Worm (Caenorhabditis elegans) whole organism, young adult: ENCODE data around the gene puf-6.

Experiments used
- attf-5 ChIP-seq: fragments of 200-800 bp; sonication (Bioruptor generic); optimal IDR thresholded peaks from 2 replicates; lab custom pipeline; 2018; ENCODE audit warnings: mild to moderate bottlenecking, missing genetic modification characterization, missing compliant biosample characterization
- bed-1 ChIP-seq: fragments of 200-800 bp; sonication (Bioruptor generic); IDR thresholded peaks from 2 replicates; pipeline ENCODE4 v1.3.6; 2022; ENCODE audit warnings: missing genetic modification reagents, missing genetic modification characterization, missing compliant biosample characterization
- ccch-3 ChIP-seq: fragments of 200-800 bp; sonication (Bioruptor generic); optimal IDR thresholded peaks from 2 replicates; lab custom pipeline; 2018; ENCODE audit warnings: mild to moderate bottlenecking, missing genetic modification characterization, missing compliant biosample characterization
- lin-35 ChIP-seq, 3 experiments: fragments of 150-350 bp in 2 of 3; sonication (generic microtip) in 1 of 3; optimal IDR thresholded peaks; 2 replicates each; lab custom pipeline; 2014 to 2018; ENCODE audit warnings: missing biosample characterization in 3 of 3, missing genetic modification characterization in 3 of 3, missing genetic modification reagents in 3 of 3
- nfya-1 ChIP-seq: sonication (generic microtip); optimal IDR thresholded peaks from 2 replicates; lab custom pipeline; 2017; ENCODE audit warnings: antibody characterized with exemption, missing compliant biosample characterization, missing genetic modification characterization, borderline replicate concordance; ENCODE audit not compliant: insufficient read depth
- nhr-120 ChIP-seq: fragments of 200-800 bp; sonication (Bioruptor generic); IDR thresholded peaks from 2 replicates; pipeline ENCODE4 v1.3.6; 2022; ENCODE audit warnings: missing genetic modification characterization, missing compliant biosample characterization
- repo-1 ChIP-seq: sonication (generic microtip); optimal IDR thresholded peaks from 2 replicates; lab custom pipeline; 2017; ENCODE audit warnings: mild to moderate bottlenecking, missing genetic modification characterization, missing compliant biosample characterization
- unc-62 ChIP-seq: fragments of 150-350 bp; optimal IDR thresholded peaks from 2 replicates; lab custom pipeline; 2014; ENCODE audit warnings: missing biosample characterization, missing genetic modification reagents, missing genetic modification characterization

DNA sequence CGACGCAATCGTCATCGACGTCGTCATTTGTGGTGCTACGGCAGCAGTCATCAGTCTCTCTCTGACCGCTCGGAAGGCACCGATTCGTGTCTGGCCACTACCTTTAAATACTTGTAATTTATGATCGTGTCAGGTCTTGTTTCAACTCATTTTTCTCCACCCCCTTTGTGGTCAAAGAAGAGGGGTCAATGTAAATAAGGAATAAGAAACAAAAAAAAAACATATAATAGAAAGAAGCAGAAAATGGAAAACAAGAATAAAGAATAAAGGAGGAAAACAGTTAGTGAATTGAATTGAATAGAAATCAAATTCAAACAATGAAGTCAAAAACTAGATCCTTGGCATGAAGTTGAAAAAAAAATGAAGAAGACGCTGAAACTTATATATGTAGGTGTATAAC, 42.5 kb downstream of the puf-6 start, which contains the start of gene Y38F1A.8:
- TF ChIP-seq unc-62 (GFP tag; lab: Kevin White, UChicago) (no peak), bed-1 (GFP tag; lab: Robert Waterston, UW) (no peak), attf-5 (GFP tag; lab: Kevin White, UChicago) (no peak), repo-1 (tag; lab: Kevin White, UChicago) (no peak), lin-35 (GFP tag; optimal IDR thresholded peaks at IDR 0.05; lab: Kevin White, UChicago) (no peak), nfya-1 (no peak), ccch-3 (no peak), nhr-120 (GFP tag; lab: Robert Waterston, UW) (no peak)
